Fruit fly (Drosophila melanogaster) whole organism, embryonic: ENCODE measurements around the gene Ccp84Aa.

ENCODE experiments used
- CG10462 ChIP-seq: fragments of 200-800 bp; sonication (Bioruptor generic); optimal IDR thresholded peaks from 2 replicates; lab custom pipeline; 2016; ENCODE audit warnings: missing biosample characterization, missing genetic modification characterization
- CG30403 ChIP-seq: fragments of 200-800 bp; sonication (Bioruptor generic); optimal IDR thresholded peaks from 3 replicates; lab custom pipeline; 2016; ENCODE audit warnings: missing biosample characterization, missing genetic modification characterization
- psq ChIP-seq: fragments of 200-800 bp; sonication (Bioruptor generic); optimal IDR thresholded peaks from 2 replicates; lab custom pipeline; 2017; ENCODE audit warnings: missing biosample characterization, missing genetic modification characterization

DNA sequence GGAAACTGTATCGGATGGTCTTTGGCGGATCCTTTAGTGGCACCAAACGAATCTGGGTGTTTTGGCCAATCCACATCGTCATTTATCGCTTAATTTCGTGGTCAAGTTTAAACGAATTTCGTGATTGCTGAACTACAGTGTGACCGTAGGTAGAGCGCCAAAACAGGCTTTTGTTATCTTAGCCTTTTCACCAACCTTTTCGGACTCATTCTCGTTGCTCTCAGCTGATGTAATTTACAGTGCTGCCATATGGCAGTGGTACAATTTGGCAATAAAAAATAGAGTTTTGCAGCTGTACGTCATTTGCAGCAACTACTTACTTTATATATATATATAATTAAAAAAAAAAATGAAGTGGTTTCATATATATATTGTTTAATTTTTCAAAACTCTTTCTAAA, 43.9 kb upstream of the Ccp84Aa start, which contains the start of gene agt:
- TF ChIP-seq psq (GFP tag; lab: Kevin White, UChicago) (no peak), CG10462 (GFP tag; lab: Kevin White, UChicago) (no peak), CG30403 (GFP tag; lab: Kevin White, UChicago) (no peak)
